Fruit fly (Drosophila melanogaster) ovary, adult (tissue): ENCODE results near the gene ZnT77C.

Experiments used
- CG17801 ChIP-seq: fragments of 200-800 bp; optimal IDR thresholded peaks from 2 replicates; lab custom pipeline; 2019; ENCODE audit warnings: missing biosample characterization, mild to moderate bottlenecking, missing genetic modification characterization, moderate library complexity; ENCODE audit not compliant: partially characterized antibody

Gene ZnT77C

dm6 chr3L:20526143-20526195 is 31.2 kb upstream of the ZnT77C start, which contains the start of gene Pss:
TSS of gene Pss (minus strand) at chr3L:20526174.
- TF ChIP-seq CG17801 (GFP tag; lab: Kevin White, UChicago), result no peak

- no peak for TF ChIP-seq CG17801 (GFP tag; lab: Kevin White, UChicago)
These were observed 31.0 kb upstream of the ZnT77C start for dm6 chr3L:20525743-20526142.

- peak; percentile 6 for TF ChIP-seq CG17801 (GFP tag; lab: Kevin White, UChicago)
These were observed 29.8 kb upstream of the ZnT77C start for dm6 chr3L:20524409-20525010.

dm6 chr3L:20520687-20521169 is 26.0 kb upstream of the ZnT77C start, which contains the start of the genes mTerf3 and CG5104:
TSS of gene mTerf3 (minus strand) at chr3L:20520772.
TSS of gene CG5104 (plus strand) at chr3L:20521009.
- no peak for TF ChIP-seq CG17801 (GFP tag; lab: Kevin White, UChicago)

- no peak for TF ChIP-seq CG17801 (GFP tag; lab: Kevin White, UChicago)
These were observed 24.2 kb upstream of the ZnT77C start, which contains the start of gene BNIP3 for dm6 chr3L:20518805-20519503. TSS of gene BNIP3 (minus strand) at chr3L:20519393.

dm6 chr3L:20517897-20518804 is 23.4 kb upstream of the ZnT77C start:
- TF ChIP-seq CG17801 (GFP tag; lab: Kevin White, UChicago), result no peak

dm6 chr3L:20517179-20517834 is 22.6 kb upstream of the ZnT77C start:
- no peak for TF ChIP-seq CG17801 (GFP tag; lab: Kevin White, UChicago)

dm6 chr3L:20516519-20517178 is 21.9 kb upstream of the ZnT77C start:
- peak; percentile 71 for TF ChIP-seq CG17801 (GFP tag; lab: Kevin White, UChicago)

dm6 chr3L:20514101-20514500 is 19.4 kb upstream of the ZnT77C start:
- no peak for TF ChIP-seq CG17801 (GFP tag; lab: Kevin White, UChicago)

dm6 chr3L:20511499-20512108 is 16.9 kb upstream of the ZnT77C start:
- TF ChIP-seq CG17801 (GFP tag; lab: Kevin White, UChicago), result no peak

dm6 chr3L:20509121-20509934 is 14.6 kb upstream of the ZnT77C start:
- TF ChIP-seq CG17801 (GFP tag; lab: Kevin White, UChicago), result peak; percentile 72

dm6 chr3L:20508136-20508635 is 13.5 kb upstream of the ZnT77C start:
- peak; percentile 85 for TF ChIP-seq CG17801 (GFP tag; lab: Kevin White, UChicago)

- no peak for TF ChIP-seq CG17801 (GFP tag; lab: Kevin White, UChicago)
These were observed 12.8 kb upstream of the ZnT77C start for dm6 chr3L:20507552-20507951.
